Worm (Caenorhabditis elegans) whole organism, L1 larva: ENCODE data around the gene C02F12.5.

ENCODE experiments used
- C16A3.4 ChIP-seq: fragments of 150-350 bp; optimal IDR thresholded peaks from 2 replicates; lab custom pipeline; 2014; ENCODE audit warnings: missing biosample characterization, missing genetic modification characterization
- aha-1 ChIP-seq: fragments of 150-350 bp; optimal IDR thresholded peaks from 2 replicates; lab custom pipeline; 2014; ENCODE audit warnings: missing biosample characterization, missing genetic modification characterization
- blmp-1 ChIP-seq: fragments of 150-350 bp; optimal IDR thresholded peaks from 2 replicates; lab custom pipeline; 2014; ENCODE audit warnings: missing biosample characterization, missing genetic modification characterization
- egl-13 ChIP-seq: sonication (generic microtip); optimal IDR thresholded peaks from 2 replicates; lab custom pipeline; 2016; ENCODE audit warnings: missing genotype, missing genetic modification reagents, missing genetic modification characterization, missing compliant biosample characterization
- lsy-2 ChIP-seq, 2 experiments: fragments of 150-350 bp; optimal IDR thresholded peaks; 2 replicates each; lab custom pipeline; 2014; ENCODE audit warnings: missing biosample characterization in 2 of 2, missing genetic modification characterization in 2 of 2

ce11 chrX:3709747-3710146 lies 37.8 kb upstream of the C02F12.5 start:
- TF ChIP-seq blmp-1 (tag; lab: Kevin White, UChicago) (no peak), egl-13 (tag; lab: Kevin White, UChicago) (no peak), C16A3.4 (tag; lab: Kevin White, UChicago) (no peak), aha-1 (tag; lab: Kevin White, UChicago) (no peak), lsy-2 (tag; optimal IDR thresholded peaks at IDR 0.05; lab: Kevin White, UChicago) (no peak)
